Fruit fly (Drosophila melanogaster): Measurements from ENCODE around the gene Pdp1.

Gene Pdp1

dm6 chr3L:7875606-7876366, 8.6 kb upstream of the Pdp1 start (continued):
- no peak for TF ChIP-seq CG7372 (GFP tag; IDR thresholded peaks at IDR 0.05)
- no peak for TF ChIP-seq ash1 (GFP tag; optimal IDR thresholded peaks at IDR 0.05)
- TF ChIP-seq eyg (GFP tag; optimal IDR thresholded peaks at IDR 0.05): no peak
- TF ChIP-seq ab (GFP tag; optimal IDR thresholded peaks at IDR 0.05): no peak
- peak; percentile 23 for TF ChIP-seq CG1233 (GFP tag; optimal IDR thresholded peaks at IDR 0.05)
- no peak for TF ChIP-seq slp2 (GFP tag; optimal IDR thresholded peaks at IDR 0.05)
- no peak for TF ChIP-seq CG4707 (GFP tag; optimal IDR thresholded peaks at IDR 0.05)
- TF ChIP-seq klu (GFP tag; IDR thresholded peaks at IDR 0.05): no peak
- TF ChIP-seq CG15073 (GFP tag; optimal IDR thresholded peaks at IDR 0.05): no peak
- TF ChIP-seq CG9876 (GFP tag; optimal IDR thresholded peaks at IDR 0.05): no peak
- no peak for TF ChIP-seq Hand (GFP tag; optimal IDR thresholded peaks at IDR 0.05)
- TF ChIP-seq nom (GFP tag; optimal IDR thresholded peaks at IDR 0.05): no peak
- TF ChIP-seq unpg (GFP tag; optimal IDR thresholded peaks at IDR 0.05): peak; percentile 28
- peak; percentile 52 for TF ChIP-seq Ptx1 (GFP tag; IDR thresholded peaks at IDR 0.05)
- TF ChIP-seq zfh2 (GFP tag; optimal IDR thresholded peaks at IDR 0.05): no peak
- no peak for TF ChIP-seq vfl (GFP tag; optimal IDR thresholded peaks at IDR 0.05)
- no peak for TF ChIP-seq Aef1 (GFP tag; IDR thresholded peaks at IDR 0.05)
- TF ChIP-seq lov (optimal IDR thresholded peaks at IDR 0.05): no peak
- no peak for TF ChIP-seq lov (GFP tag; IDR thresholded peaks at IDR 0.05)
- TF ChIP-seq fd3F (GFP tag; optimal IDR thresholded peaks at IDR 0.05): peak; percentile 19
- TF ChIP-seq Hmr (GFP tag; optimal IDR thresholded peaks at IDR 0.05): peak; percentile 29
- no peak for TF ChIP-seq sc (optimal IDR thresholded peaks at IDR 0.05)
- TF ChIP-seq sc (GFP tag; optimal IDR thresholded peaks at IDR 0.05): peak; percentile 44
- no peak for TF ChIP-seq CG14860 (GFP tag; IDR thresholded peaks at IDR 0.05; ENCODE audit: partially characterized antibody)
- no peak for TF ChIP-seq HmgD (GFP tag; optimal IDR thresholded peaks at IDR 0.05)
- no peak for TF ChIP-seq Atf3 (GFP tag; optimal IDR thresholded peaks at IDR 0.05)
- TF ChIP-seq fd102C (GFP tag; optimal IDR thresholded peaks at IDR 0.05): no peak
- TF ChIP-seq CG31388 (GFP tag; optimal IDR thresholded peaks at IDR 0.05): no peak
- no peak for TF ChIP-seq bbx (GFP tag; IDR thresholded peaks at IDR 0.05; ENCODE audit: partially characterized antibody)
- TF ChIP-seq CG1832 (GFP tag; optimal IDR thresholded peaks at IDR 0.05): no peak
- no peak for TF ChIP-seq crp (GFP tag; optimal IDR thresholded peaks at IDR 0.05)
- TF ChIP-seq sd (tag; optimal IDR thresholded peaks at IDR 0.05): no peak
- TF ChIP-seq CG31441 (GFP tag; IDR thresholded peaks at IDR 0.05): peak; percentile 72
- TF ChIP-seq CG7556 (GFP tag; optimal IDR thresholded peaks at IDR 0.05): peak; percentile 76
- TF ChIP-seq CG13123 (GFP tag; optimal IDR thresholded peaks at IDR 0.05): no peak
- no peak for TF ChIP-seq CG15514 (GFP tag; optimal IDR thresholded peaks at IDR 0.05)
- no peak for TF ChIP-seq Dad (GFP tag; optimal IDR thresholded peaks at IDR 0.05)
- TF ChIP-seq CG18764 (GFP tag; optimal IDR thresholded peaks at IDR 0.05): no peak
- TF ChIP-seq Rfx (GFP tag; IDR thresholded peaks at IDR 0.05): peak; percentile 22; the same call in 1 of the 2 replicates
- TF ChIP-seq Hr3 (GFP tag; optimal IDR thresholded peaks at IDR 0.05): peak; percentile 47
- TF ChIP-seq sisA (GFP tag; IDR thresholded peaks at IDR 0.05): peak; percentile 29; the same call in 1 of the 2 replicates
- TF ChIP-seq chm (GFP tag; IDR thresholded peaks at IDR 0.05): no peak; the same call in 1 of the 2 replicates
- no peak for TF ChIP-seq CG4854 (GFP tag; optimal IDR thresholded peaks at IDR 0.05)
- TF ChIP-seq jumu (GFP tag; optimal IDR thresholded peaks at IDR 0.05): no peak
- TF ChIP-seq HLHmδ (GFP tag; optimal IDR thresholded peaks at IDR 0.05): no peak
- TF ChIP-seq CG8359 (GFP tag; optimal IDR thresholded peaks at IDR 0.05; ENCODE audit: borderline replicate concordance): peak; percentile 11
- peak; percentile 5 for TF ChIP-seq CG5245 (GFP tag; optimal IDR thresholded peaks at IDR 0.05)
- TF ChIP-seq CrebB (tag; optimal IDR thresholded peaks at IDR 0.05): no peak
- TF ChIP-seq Six4 (GFP tag; optimal IDR thresholded peaks at IDR 0.05): peak; percentile 62
- TF ChIP-seq Sry-β (GFP tag; optimal IDR thresholded peaks at IDR 0.05): no peak
